Worm (Caenorhabditis elegans): ENCODE data around the gene Y39E4A.1.
A peak's percentile ranks its signal among the peaks of the same experiment; 100 is the strongest.

Y39E4A.1 gene

DNA sequence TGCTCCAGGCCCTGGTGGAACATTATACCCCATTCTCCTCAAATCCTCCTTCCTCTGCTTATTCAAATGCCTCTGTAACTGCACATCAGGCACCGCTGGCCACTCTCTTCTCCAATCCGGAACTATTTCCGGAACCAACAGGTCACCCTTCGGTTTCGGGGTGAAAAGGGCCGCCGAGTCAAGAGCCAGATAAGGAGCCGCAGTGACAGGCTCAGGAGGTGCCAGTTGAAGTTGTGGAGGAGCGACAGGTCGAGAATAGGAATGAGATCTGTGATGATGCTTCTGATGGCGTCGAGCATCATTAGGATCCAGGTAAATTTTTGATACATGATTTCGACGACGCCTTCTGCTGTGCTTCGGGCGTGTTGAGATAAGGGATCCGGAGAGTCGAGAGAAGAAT, 47.0 kb downstream of the Y39E4A.1 start:
- TF ChIP-seq fkh-2 (tag; optimal IDR thresholded peaks at IDR 0.05) (no peak), ceh-16 (tag; optimal IDR thresholded peaks at IDR 0.05) (no peak), ztf-11 (tag; optimal IDR thresholded peaks at IDR 0.05) (no peak), eor-1 (tag; optimal IDR thresholded peaks at IDR 0.05) (no peak), tbx-2 (tag; optimal IDR thresholded peaks at IDR 0.05) (no peak), nhr-23 (tag; optimal IDR thresholded peaks at IDR 0.05) (no peak), fos-1 (tag; optimal IDR thresholded peaks at IDR 0.05) (no peak), snpc-4 (tag; optimal IDR thresholded peaks at IDR 0.05) (no peak), nhr-77 (tag; optimal IDR thresholded peaks at IDR 0.05) (no peak), daf-12 (tag; optimal IDR thresholded peaks at IDR 0.05) (no peak), jun-1 (tag; optimal IDR thresholded peaks at IDR 0.05) (no peak), elt-3 (tag; optimal IDR thresholded peaks at IDR 0.05) (no peak), pqm-1 (tag; optimal IDR thresholded peaks at IDR 0.05) (no peak)

DNA sequence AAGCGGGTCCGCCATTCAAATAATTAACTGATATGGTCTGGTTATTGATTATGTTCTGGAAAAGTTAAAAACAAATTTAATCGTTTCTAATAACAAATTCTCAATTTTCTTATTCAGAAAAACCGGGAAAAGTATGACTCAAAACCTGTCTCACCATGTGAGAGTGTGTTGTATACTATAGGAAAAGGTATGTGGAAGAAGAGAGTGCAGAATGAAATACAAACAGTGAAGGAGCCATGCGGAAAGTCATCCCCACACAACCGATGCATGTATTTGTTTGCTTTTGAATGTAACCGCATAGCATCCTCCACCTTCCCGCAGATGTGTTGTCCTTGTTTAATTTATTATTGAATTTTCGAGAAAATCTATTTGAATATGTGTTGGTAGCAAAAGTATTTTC, 49.2 kb downstream of the Y39E4A.1 start, which contains the start of gene ZK1010.8:
TSS of gene ZK1010.8 (minus strand) at position 214 of the 400 bp plus-strand sequence.
- no peak for TF ChIP-seq ztf-4 (tag; optimal IDR thresholded peaks at IDR 0.05)
- peak; percentile 55 for TF ChIP-seq pha-4 (tag; optimal IDR thresholded peaks at IDR 0.05)

Measured in whole organism, L3 larva.